Fruit fly (Drosophila melanogaster) whole organism, prepupa: ENCODE measurements around the gene CG31729.

Experiments
- CG10669 ChIP-seq: fragments of 200-800 bp; sonication (Bioruptor generic); optimal IDR thresholded peaks from 3 replicates; lab custom pipeline; 2018; ENCODE audit warnings: missing biosample characterization, mild to moderate bottlenecking, missing genetic modification characterization, moderate library complexity
- CG11294 ChIP-seq: fragments of 200-800 bp; sonication (Bioruptor generic); IDR thresholded peaks from 2 replicates; pipeline ENCODE4 v1.3.6; 2022; ENCODE audit warnings: missing biosample characterization, missing genetic modification characterization
- CG15336 ChIP-seq: fragments of 200-800 bp; sonication (Bioruptor generic); IDR thresholded peaks from 2 replicates; pipeline ENCODE4 v1.3.6; 2022; ENCODE audit warnings: missing biosample characterization, missing genetic modification characterization
- CG16779 ChIP-seq: fragments of 200-800 bp; sonication (Bioruptor generic); optimal IDR thresholded peaks from 3 replicates; lab custom pipeline; 2017; ENCODE audit warnings: missing biosample characterization, mild to moderate bottlenecking, missing genetic modification characterization
- CG3032 ChIP-seq: fragments of 200-800 bp; optimal IDR thresholded peaks from 2 replicates; lab custom pipeline; 2019; ENCODE audit warnings: missing biosample characterization, mild to moderate bottlenecking, missing genetic modification characterization, moderate library complexity
- CG32006 ChIP-seq: fragments of 200-800 bp; sonication (Bioruptor generic); optimal IDR thresholded peaks from 3 replicates; lab custom pipeline; 2017; ENCODE audit warnings: missing biosample characterization, mild to moderate bottlenecking, missing genetic modification characterization
- CG3919 ChIP-seq: fragments of 200-800 bp; sonication (Bioruptor generic); optimal IDR thresholded peaks from 3 replicates; lab custom pipeline; 2016; ENCODE audit warnings: missing biosample characterization, missing genetic modification characterization
- CG4318 ChIP-seq: fragments of 200-800 bp; sonication (Bioruptor generic); optimal IDR thresholded peaks from 3 replicates; lab custom pipeline; 2017; ENCODE audit warnings: missing biosample characterization, mild to moderate bottlenecking, missing genetic modification characterization
- CG6276 ChIP-seq: fragments of 200-800 bp; sonication (Bioruptor generic); optimal IDR thresholded peaks from 2 replicates; lab custom pipeline; 2017; ENCODE audit warnings: missing biosample characterization, mild to moderate bottlenecking, missing genetic modification characterization
- CG6792 ChIP-seq: fragments of 200-800 bp; sonication (Bioruptor generic); optimal IDR thresholded peaks from 3 replicates; lab custom pipeline; 2016; ENCODE audit warnings: missing biosample characterization, missing genetic modification characterization
- CG6808 ChIP-seq: fragments of 200-800 bp; sonication (Bioruptor generic); optimal IDR thresholded peaks from 3 replicates; lab custom pipeline; 2017; ENCODE audit warnings: missing biosample characterization, missing genetic modification characterization, mild to moderate bottlenecking, moderate library complexity, missing genetic modification reagents
- CG7368 ChIP-seq: fragments of 200-800 bp; sonication (Bioruptor generic); optimal IDR thresholded peaks from 3 replicates; lab custom pipeline; 2016; ENCODE audit warnings: missing biosample characterization, missing genetic modification characterization
- CG8119 ChIP-seq: fragments of 200-800 bp; sonication (Bioruptor generic); IDR thresholded peaks from 3 replicates; pipeline ENCODE4 v1.3.6; 2022; ENCODE audit warnings: missing biosample characterization, missing genetic modification characterization
- CG8632 ChIP-seq: fragments of 200-800 bp; sonication (Bioruptor generic); optimal IDR thresholded peaks from 3 replicates; lab custom pipeline; 2016; ENCODE audit warnings: missing biosample characterization, missing genetic modification characterization
- Eip78C ChIP-seq: fragments of 200-800 bp; sonication (Bioruptor generic); peaks from one replicate; lab custom pipeline; 2016; ENCODE audit warnings: missing biosample characterization, missing genetic modification characterization
- Eip93F ChIP-seq: fragments of 200-800 bp; sonication (Bioruptor generic); optimal IDR thresholded peaks from 2 replicates; lab custom pipeline; 2016; ENCODE audit warnings: missing biosample characterization, mild to moderate bottlenecking, missing genetic modification characterization
- Ets96B ChIP-seq: fragments of 200-800 bp; optimal IDR thresholded peaks from 2 replicates; lab custom pipeline; 2019; ENCODE audit warnings: missing biosample characterization, mild to moderate bottlenecking, missing genetic modification characterization, moderate library complexity
- Gug ChIP-seq: fragments of 200-800 bp; sonication (Bioruptor generic); IDR thresholded peaks from 2 replicates; pipeline ENCODE4 v1.3.6; 2022; ENCODE audit warnings: missing biosample characterization, missing genetic modification characterization
- Hr39 ChIP-seq: fragments of 200-800 bp; sonication (Bioruptor generic); optimal IDR thresholded peaks from 2 replicates; lab custom pipeline; 2016; ENCODE audit warnings: missing biosample characterization, missing genetic modification characterization
- Hr4 ChIP-seq: fragments of 200-800 bp; sonication (Bioruptor generic); optimal IDR thresholded peaks from 3 replicates; lab custom pipeline; 2016; ENCODE audit warnings: missing biosample characterization, missing genetic modification characterization
- Lpt ChIP-seq: fragments of 200-800 bp; sonication (Bioruptor generic); optimal IDR thresholded peaks from 3 replicates; lab custom pipeline; 2016; ENCODE audit warnings: missing biosample characterization, missing genetic modification characterization
- Met ChIP-seq: fragments of 200-800 bp; sonication (Bioruptor generic); optimal IDR thresholded peaks from 3 replicates; lab custom pipeline; 2016; ENCODE audit warnings: missing biosample characterization, missing genetic modification characterization
- OdsH ChIP-seq: fragments of 200-800 bp; sonication (Bioruptor generic); optimal IDR thresholded peaks from 3 replicates; lab custom pipeline; 2016; ENCODE audit warnings: missing biosample characterization, missing genetic modification characterization
- Smox ChIP-seq: fragments of 200-800 bp; sonication (Bioruptor generic); optimal IDR thresholded peaks from 3 replicates; lab custom pipeline; 2016; ENCODE audit warnings: missing biosample characterization, missing genetic modification characterization
- Sox102F ChIP-seq: fragments of 200-800 bp; sonication (Bioruptor generic); optimal IDR thresholded peaks from 2 replicates; lab custom pipeline; 2016; ENCODE audit warnings: missing biosample characterization, mild to moderate bottlenecking, missing genetic modification characterization
- Sox14 ChIP-seq: fragments of 200-800 bp; sonication (Bioruptor generic); optimal IDR thresholded peaks from 3 replicates; lab custom pipeline; 2016; ENCODE audit warnings: missing biosample characterization, missing genetic modification characterization
- achi ChIP-seq: fragments of 200-800 bp; sonication (Bioruptor generic); optimal IDR thresholded peaks from 3 replicates; lab custom pipeline; 2016; ENCODE audit warnings: missing biosample characterization, missing genetic modification characterization
- acj6 ChIP-seq: fragments of 200-800 bp; sonication (Bioruptor generic); optimal IDR thresholded peaks from 3 replicates; lab custom pipeline; 2016; ENCODE audit warnings: missing biosample characterization, missing genetic modification characterization
- dac ChIP-seq: fragments of 200-800 bp; sonication (Bioruptor generic); optimal IDR thresholded peaks from 2 replicates; lab custom pipeline; 2017; ENCODE audit warnings: missing biosample characterization, mild to moderate bottlenecking, missing genetic modification characterization
- dsx ChIP-seq: fragments of 200-800 bp; optimal IDR thresholded peaks from 3 replicates; lab custom pipeline; 2019; ENCODE audit warnings: missing biosample characterization, mild to moderate bottlenecking, missing genetic modification characterization, moderate library complexity; ENCODE audit not compliant: poor library complexity, severe bottlenecking
- eg ChIP-seq: fragments of 200-800 bp; sonication (Bioruptor generic); IDR thresholded peaks from 3 replicates; pipeline ENCODE4 v1.3.6; 2022; ENCODE audit warnings: missing biosample characterization, missing genetic modification characterization
- esn ChIP-seq: fragments of 200-800 bp; sonication (Bioruptor generic); optimal IDR thresholded peaks from 2 replicates; lab custom pipeline; 2016; ENCODE audit warnings: missing biosample characterization, mild to moderate bottlenecking, missing genetic modification characterization, moderate library complexity
- fd59A ChIP-seq: fragments of 200-800 bp; sonication (Bioruptor generic); optimal IDR thresholded peaks from 2 replicates; lab custom pipeline; 2017; ENCODE audit warnings: missing biosample characterization, mild to moderate bottlenecking, missing genetic modification characterization, missing genetic modification reagents
- fd85E ChIP-seq: fragments of 200-800 bp; sonication (Bioruptor generic); optimal IDR thresholded peaks from 3 replicates; lab custom pipeline; 2016; ENCODE audit warnings: missing biosample characterization, missing genetic modification characterization
- salr ChIP-seq, 2 experiments: fragments of 200-800 bp; sonication (Bioruptor generic); optimal IDR thresholded peaks; 3 replicates each; lab custom pipeline; 2016 to 2018; ENCODE audit warnings: missing biosample characterization in 2 of 2, missing genetic modification characterization in 2 of 2, mild to moderate bottlenecking in 1 of 2
- ss ChIP-seq, 2 experiments: fragments of 200-800 bp; sonication (Bioruptor generic); optimal IDR thresholded peaks; 2 replicates in 1 of 2; 3 replicates in 1 of 2; lab custom pipeline; 2017 to 2018; ENCODE audit warnings: mild to moderate bottlenecking in 2 of 2, missing biosample characterization in 2 of 2, missing genetic modification characterization in 2 of 2, moderate library complexity in 1 of 2
- vri ChIP-seq: fragments of 200-800 bp; sonication (Bioruptor generic); optimal IDR thresholded peaks from 3 replicates; lab custom pipeline; 2016; ENCODE audit warnings: missing biosample characterization, mild to moderate bottlenecking, missing genetic modification characterization

The CG31729 gene

dm6 chr2L:13245855-13246645 is 43.7 kb upstream of the CG31729 start, which contains the start of gene CG16820 (continued):
- peak; percentile 53 for TF ChIP-seq Eip78C
- no peak for TF ChIP-seq CG7368 (GFP tag; lab: Kevin White, UChicago)
- TF ChIP-seq Ets96B, result no peak
- no peak for TF ChIP-seq fd85E (GFP tag; lab: Kevin White, UChicago)
- TF ChIP-seq OdsH (GFP tag; lab: Kevin White, UChicago), result no peak
- TF ChIP-seq CG16779 (tag; lab: Kevin White, UChicago), result no peak
- no peak for TF ChIP-seq CG4318 (GFP tag; lab: Kevin White, UChicago)
- TF ChIP-seq Gug (GFP tag; lab: Robert Waterston, UW), result no peak
- TF ChIP-seq dac, result peak; percentile 15
- no peak for TF ChIP-seq fd59A (GFP tag; lab: Kevin White, UChicago)
- TF ChIP-seq dsx (GFP tag; lab: Kevin White, UChicago), result no peak
- TF ChIP-seq Met (GFP tag; lab: Kevin White, UChicago), result no peak
- no peak for TF ChIP-seq esn (GFP tag; lab: Kevin White, UChicago)

DNA sequence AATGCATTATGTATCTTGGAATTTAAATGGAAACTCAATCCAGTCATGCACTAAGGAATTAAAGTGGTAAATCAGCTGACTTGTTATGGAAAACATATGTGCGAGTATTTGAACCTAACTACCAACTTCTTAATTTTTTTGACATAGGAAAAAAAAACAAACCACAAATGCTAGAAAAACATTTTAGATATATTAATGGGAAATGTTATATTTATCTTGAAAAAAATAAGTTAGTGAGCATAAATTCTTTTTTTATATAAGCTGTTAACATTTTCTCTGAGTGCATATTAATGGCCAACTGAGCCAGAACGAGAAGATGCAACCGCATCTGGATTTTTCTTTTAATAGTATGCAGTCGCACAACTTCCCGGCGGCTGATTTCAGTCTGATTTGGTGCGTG is 38.6 kb upstream of the CG31729 start:
- TF ChIP-seq CG3032, result peak; percentile 16
- peak; percentile 22 for TF ChIP-seq achi (GFP tag; lab: Kevin White, UChicago)
- TF ChIP-seq CG32006, result peak; percentile 46
- no peak for TF ChIP-seq dsx (GFP tag; lab: Kevin White, UChicago)
- 0 out of 2 replicates have a peak, but pooled peaks have one; percentile 15 for TF ChIP-seq CG15336 (GFP tag; lab: Robert Waterston, UW)
- no peak for TF ChIP-seq Sox102F
- TF ChIP-seq Hr4, result peak; percentile 4
- TF ChIP-seq Lpt (GFP tag; lab: Kevin White, UChicago), result peak; percentile 20
- TF ChIP-seq vri, result no peak
- no peak for TF ChIP-seq CG10669 (GFP tag; lab: Kevin White, UChicago)
- no peak for TF ChIP-seq Smox (GFP tag; lab: Kevin White, UChicago)
- no peak for TF ChIP-seq CG6792
- TF ChIP-seq CG4318 (GFP tag; lab: Kevin White, UChicago), result peak; percentile 15
- peak; percentile 9 for TF ChIP-seq CG6276
- TF ChIP-seq fd59A (GFP tag; lab: Kevin White, UChicago), result no peak
- peak; percentile 74 for TF ChIP-seq Eip78C
- peak; percentile 31 for TF ChIP-seq CG6808
- TF ChIP-seq Hr39 (GFP tag; lab: Kevin White, UChicago), result no peak
- TF ChIP-seq ss (GFP tag; optimal IDR thresholded peaks at IDR 0.05; lab: Kevin White, UChicago), result peak in 1 of 2 experiments; percentile 7
- TF ChIP-seq CG3919 (GFP tag; lab: Kevin White, UChicago), result no peak
- no peak for TF ChIP-seq CG8632
- no peak for TF ChIP-seq Eip93F (GFP tag; lab: Kevin White, UChicago)
- TF ChIP-seq CG8119 (GFP tag; lab: Robert Waterston, UW), result 0 out of 3 replicates have a peak, but pooled peaks have one; percentile 24
- no peak for TF ChIP-seq eg
- TF ChIP-seq Sox14 (GFP tag; lab: Kevin White, UChicago), result peak; percentile 1
- TF ChIP-seq, all 60 proteins: peak for 13

DNA sequence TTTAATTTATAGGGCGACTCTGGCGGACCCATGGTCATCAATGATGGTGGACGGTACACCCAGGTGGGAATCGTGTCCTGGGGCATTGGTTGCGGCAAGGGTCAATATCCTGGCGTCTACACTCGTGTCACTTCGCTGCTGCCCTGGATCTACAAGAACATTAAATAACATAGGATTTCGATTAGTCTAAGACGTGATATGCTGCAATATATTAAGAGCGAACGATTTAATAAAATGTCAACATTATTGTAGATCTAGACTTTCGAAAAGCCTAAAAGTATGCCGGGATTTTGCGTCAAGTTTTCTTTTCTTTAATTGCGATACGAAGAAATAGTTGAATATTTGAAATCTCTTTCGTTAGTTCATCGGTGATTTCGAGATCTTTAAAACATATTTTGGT is 32.6 kb upstream of the CG31729 start, which contains the start of gene Naa20B:
Naa20B (plus strand) TSS at position 301 of the 400 bp plus-strand sequence.
- TF ChIP-seq acj6 (GFP tag; lab: Kevin White, UChicago) (no peak), CG7368 (GFP tag; lab: Kevin White, UChicago) (no peak), Eip93F (GFP tag; lab: Kevin White, UChicago) (no peak), CG4318 (GFP tag; lab: Kevin White, UChicago) (no peak), Hr4 (no peak), CG15336 (GFP tag; lab: Robert Waterston, UW) (no peak), Ets96B (no peak), salr (GFP tag; optimal IDR thresholded peaks at IDR 0.05; lab: Kevin White, UChicago) (no peak), CG11294 (GFP tag; lab: Robert Waterston, UW) (no peak), CG3919 (GFP tag; lab: Kevin White, UChicago) (no peak), dsx (GFP tag; lab: Kevin White, UChicago) (no peak)
- TF ChIP-seq, all 60 proteins: peak for 0
